Fruit fly (Drosophila melanogaster) whole organism, prepupa: ENCODE data around the gene mRpS35.

ENCODE experiments used
- CG10669 ChIP-seq: fragments of 200-800 bp; sonication (Bioruptor generic); optimal IDR thresholded peaks from 3 replicates; lab custom pipeline; 2018; ENCODE audit warnings: missing biosample characterization, mild to moderate bottlenecking, missing genetic modification characterization, moderate library complexity
- CG11294 ChIP-seq: fragments of 200-800 bp; sonication (Bioruptor generic); IDR thresholded peaks from 2 replicates; pipeline ENCODE4 v1.3.6; 2022; ENCODE audit warnings: missing biosample characterization, missing genetic modification characterization
- CG1621 ChIP-seq: fragments of 200-800 bp; sonication (Bioruptor generic); optimal IDR thresholded peaks from 3 replicates; lab custom pipeline; 2018; ENCODE audit warnings: missing biosample characterization, mild to moderate bottlenecking, missing genetic modification characterization
- CG3919 ChIP-seq: fragments of 200-800 bp; sonication (Bioruptor generic); optimal IDR thresholded peaks from 3 replicates; lab custom pipeline; 2016; ENCODE audit warnings: missing biosample characterization, missing genetic modification characterization
- CG4318 ChIP-seq: fragments of 200-800 bp; sonication (Bioruptor generic); optimal IDR thresholded peaks from 3 replicates; lab custom pipeline; 2017; ENCODE audit warnings: missing biosample characterization, mild to moderate bottlenecking, missing genetic modification characterization
- CG6854 ChIP-seq: fragments of 200-800 bp; sonication (Bioruptor generic); optimal IDR thresholded peaks from 2 replicates; lab custom pipeline; 2017; ENCODE audit warnings: missing biosample characterization, mild to moderate bottlenecking, missing genetic modification characterization
- CG9139 ChIP-seq: fragments of 200-800 bp; sonication (Bioruptor generic); optimal IDR thresholded peaks from 3 replicates; lab custom pipeline; 2017; ENCODE audit warnings: missing biosample characterization, mild to moderate bottlenecking, missing genetic modification characterization
- fkh ChIP-seq: fragments of 200-800 bp; sonication (Bioruptor generic); optimal IDR thresholded peaks from 3 replicates; lab custom pipeline; 2017; ENCODE audit warnings: missing biosample characterization, mild to moderate bottlenecking, missing genetic modification characterization, moderate library complexity

dm6 chr3L:2798463-2798993 is 17.8 kb downstream of the mRpS35 start:
- TF ChIP-seq CG9139 (no peak), CG4318 (no peak), fkh (GFP tag; lab: Kevin White, UChicago) (peak; percentile 97), CG11294 (GFP tag; lab: Robert Waterston, UW) (no peak; the same call in 1 of the 2 replicates), CG3919 (GFP tag; lab: Kevin White, UChicago) (no peak), CG1621 (tag; lab: Kevin White, UChicago) (no peak), CG6854 (no peak), CG10669 (GFP tag; lab: Kevin White, UChicago) (no peak)
